Fruit fly (Drosophila melanogaster) whole organism, adult: Measurements from ENCODE around the gene CG11811.

ENCODE experiments used
- CG11617 ChIP-seq: fragments of 200-800 bp; sonication (Bioruptor generic); optimal IDR thresholded peaks from 2 replicates; lab custom pipeline; 2017; ENCODE audit warnings: mild to moderate bottlenecking, missing biosample characterization, missing genetic modification reagents, missing genetic modification characterization
- CG12768 ChIP-seq: fragments of 200-800 bp; sonication (Bioruptor generic); optimal IDR thresholded peaks from 2 replicates; lab custom pipeline; 2017; ENCODE audit warnings: missing biosample characterization, missing genetic modification characterization, mild to moderate bottlenecking, moderate library complexity, missing genetic modification reagents
- CG14711 ChIP-seq: fragments of 200-800 bp; sonication (Bioruptor generic); optimal IDR thresholded peaks from 2 replicates; lab custom pipeline; 2018; ENCODE audit warnings: missing biosample characterization, mild to moderate bottlenecking, missing genetic modification characterization, moderate library complexity
- CG1620 ChIP-seq: fragments of 200-800 bp; sonication (Bioruptor generic); optimal IDR thresholded peaks from 2 replicates; lab custom pipeline; 2016; ENCODE audit warnings: missing biosample characterization, missing genetic modification characterization
- CG33017 ChIP-seq: fragments of 200-800 bp; sonication (Bioruptor generic); optimal IDR thresholded peaks from 2 replicates; lab custom pipeline; 2018; ENCODE audit warnings: missing biosample characterization, mild to moderate bottlenecking, missing genetic modification characterization, moderate library complexity
- CG5204 ChIP-seq: fragments of 200-800 bp; sonication (Bioruptor generic); optimal IDR thresholded peaks from 2 replicates; lab custom pipeline; 2016; ENCODE audit warnings: missing biosample characterization, missing genetic modification characterization
- CG7045 ChIP-seq: fragments of 200-800 bp; sonication (Bioruptor generic); optimal IDR thresholded peaks from 2 replicates; lab custom pipeline; 2017; ENCODE audit warnings: missing biosample characterization, mild to moderate bottlenecking, missing genetic modification characterization
- CG7101 ChIP-seq: fragments of 200-800 bp; sonication (Bioruptor generic); optimal IDR thresholded peaks from 2 replicates; lab custom pipeline; 2018; ENCODE audit warnings: missing biosample characterization, mild to moderate bottlenecking, missing genetic modification characterization, moderate library complexity
- Clk ChIP-seq: fragments of 200-800 bp; sonication (Bioruptor generic); optimal IDR thresholded peaks from 2 replicates; lab custom pipeline; 2017; ENCODE audit warnings: missing biosample characterization, missing genetic modification characterization
- Crg-1 ChIP-seq: fragments of 200-800 bp; sonication (Bioruptor generic); optimal IDR thresholded peaks from 2 replicates; lab custom pipeline; 2016; ENCODE audit warnings: missing biosample characterization, missing genetic modification characterization
- Hr96 ChIP-seq: fragments of 200-800 bp; sonication (Bioruptor generic); optimal IDR thresholded peaks from 2 replicates; lab custom pipeline; 2016; ENCODE audit warnings: missing biosample characterization, missing genetic modification characterization
- Mnt ChIP-seq: fragments of 200-800 bp; sonication (Bioruptor generic); optimal IDR thresholded peaks from 2 replicates; lab custom pipeline; 2016; ENCODE audit warnings: missing biosample characterization, mild to moderate bottlenecking, missing genetic modification characterization
- bab1 ChIP-seq: fragments of 200-800 bp; sonication (Bioruptor generic); optimal IDR thresholded peaks from 3 replicates; lab custom pipeline; 2019; ENCODE audit warnings: missing biosample characterization, mild to moderate bottlenecking, missing genetic modification characterization, moderate library complexity
- cic ChIP-seq: fragments of 200-800 bp; sonication (Bioruptor generic); optimal IDR thresholded peaks from 2 replicates; lab custom pipeline; 2017; ENCODE audit warnings: missing biosample characterization, mild to moderate bottlenecking, missing genetic modification characterization, moderate library complexity
- cnc ChIP-seq, 2 experiments: fragments of >200 bp; optimal IDR thresholded peaks; 2 replicates each; lab custom pipeline; 2017
- kay ChIP-seq: fragments of 200-800 bp; sonication (Bioruptor generic); peaks from one replicate; lab custom pipeline; 2016; ENCODE audit warnings: missing biosample characterization, missing genetic modification characterization, borderline replicate concordance
- ovo ChIP-seq: fragments of 200-800 bp; sonication (Bioruptor generic); optimal IDR thresholded peaks from 2 replicates; lab custom pipeline; 2016; ENCODE audit warnings: missing biosample characterization, missing genetic modification characterization
- pad ChIP-seq: fragments of 200-800 bp; sonication (Bioruptor generic); optimal IDR thresholded peaks from 3 replicates; lab custom pipeline; 2017; ENCODE audit warnings: missing biosample characterization, missing genetic modification characterization, mild to moderate bottlenecking, moderate library complexity, missing genetic modification reagents
- tj ChIP-seq: fragments of 200-800 bp; sonication (Bioruptor generic); optimal IDR thresholded peaks from 3 replicates; lab custom pipeline; 2017; ENCODE audit warnings: missing biosample characterization, mild to moderate bottlenecking, missing genetic modification characterization, moderate library complexity
- toe ChIP-seq: fragments of 200-800 bp; sonication (Bioruptor generic); optimal IDR thresholded peaks from 2 replicates; lab custom pipeline; 2016; ENCODE audit warnings: missing biosample characterization, missing genetic modification characterization

CG11811 gene

DNA sequence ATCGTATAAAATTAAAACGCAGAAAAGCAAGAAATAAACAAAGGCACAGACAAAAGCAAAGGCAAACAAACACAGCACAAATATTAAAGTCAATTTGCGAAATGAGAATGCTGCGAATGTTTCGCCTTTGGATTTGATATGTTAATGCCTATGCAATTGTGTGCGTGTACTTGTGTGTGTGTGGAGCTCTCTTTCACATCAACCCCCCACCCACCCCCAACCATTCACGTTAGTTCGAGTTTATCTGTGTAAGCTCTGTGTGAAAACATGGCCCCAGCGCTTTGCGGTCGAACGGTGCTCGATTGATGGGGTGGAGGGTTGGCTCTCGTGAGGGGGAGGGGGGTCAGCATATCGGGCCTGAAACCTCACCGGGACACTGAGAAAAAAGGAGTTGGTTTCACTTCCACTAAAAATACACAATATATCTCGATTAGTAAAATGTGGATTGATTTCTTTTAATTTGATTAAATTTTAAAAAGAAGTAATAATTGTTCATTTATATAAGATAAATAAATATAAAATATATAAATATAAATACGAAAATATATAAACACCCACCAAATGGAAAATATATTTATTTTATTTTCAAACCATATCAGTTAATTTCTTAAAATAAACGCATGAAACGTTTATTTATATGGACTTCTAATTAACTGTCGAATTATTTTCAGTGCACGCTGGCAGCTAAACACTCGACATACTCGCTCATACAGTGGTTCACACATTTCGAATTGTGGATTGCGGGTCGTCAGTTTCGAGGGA is 47.7 kb downstream of the CG11811 start:
- peak; percentile 25 for TF ChIP-seq Clk (GFP tag; lab: Kevin White, UChicago)
- peak; percentile 40 for TF ChIP-seq CG5204 (GFP tag; lab: Kevin White, UChicago)
- peak; percentile 83 for TF ChIP-seq CG12768 (GFP tag; lab: Kevin White, UChicago)
- no peak for TF ChIP-seq Crg-1 (GFP tag; lab: Kevin White, UChicago)
- peak; percentile 27 for TF ChIP-seq cic
- TF ChIP-seq CG14711 (tag; lab: Kevin White, UChicago): peak; percentile 80
- peak; percentile 70 for TF ChIP-seq CG7101 (tag; lab: Kevin White, UChicago)
- TF ChIP-seq tj (GFP tag; lab: Kevin White, UChicago): peak; percentile 56
- peak; percentile 25 for TF ChIP-seq kay (GFP tag; lab: Kevin White, UChicago)
- peak; percentile 77 for TF ChIP-seq CG11617 (GFP tag; lab: Kevin White, UChicago)
- TF ChIP-seq Hr96: no peak
- TF ChIP-seq Mnt (GFP tag; lab: Kevin White, UChicago): no peak
- no peak for TF ChIP-seq toe (GFP tag; lab: Kevin White, UChicago)
- peak; percentile 81 for TF ChIP-seq CG7045 (GFP tag; lab: Kevin White, UChicago)
- no peak for TF ChIP-seq cnc (optimal IDR thresholded peaks at IDR 0.05; lab: Kevin White, UChicago)
- peak; percentile 73 for TF ChIP-seq CG33017 (tag; lab: Kevin White, UChicago)
- TF ChIP-seq CG1620 (GFP tag; lab: Kevin White, UChicago): no peak
- peak; percentile 12 for TF ChIP-seq ovo (GFP tag; lab: Kevin White, UChicago)
- peak; percentile 73 for TF ChIP-seq pad (GFP tag; lab: Kevin White, UChicago)
- TF ChIP-seq bab1 (GFP tag; lab: Kevin White, UChicago): peak; percentile 39

DNA sequence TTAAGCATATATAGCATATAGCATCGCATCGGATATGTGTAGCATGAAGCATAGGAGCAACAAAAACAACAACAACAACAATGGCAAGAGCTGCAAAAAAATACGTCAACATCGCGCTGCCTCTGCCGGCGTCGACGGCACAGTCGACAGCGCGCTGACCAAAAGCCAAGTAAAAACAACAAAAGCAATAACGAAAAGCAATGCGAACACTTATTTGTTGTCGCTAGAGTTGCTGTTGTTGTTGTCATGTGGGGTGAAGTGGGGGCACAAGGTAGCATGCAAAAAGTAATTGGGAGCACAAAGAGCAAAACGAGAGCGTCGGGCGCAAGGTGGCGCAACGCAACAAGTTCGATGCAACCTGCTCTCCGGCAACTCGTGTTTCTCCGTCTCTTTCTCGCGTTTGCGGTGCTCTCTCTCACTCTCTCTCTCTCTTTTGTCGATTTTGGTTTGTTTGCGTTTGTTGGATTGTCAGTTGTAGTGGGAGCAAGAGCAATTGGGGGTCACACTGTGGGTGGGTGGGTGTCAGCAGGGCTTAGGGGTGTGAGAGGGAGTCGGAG is 48.4 kb downstream of the CG11811 start:
- TF ChIP-seq CG12768 (GFP tag; lab: Kevin White, UChicago) (no peak), Hr96 (no peak), tj (GFP tag; lab: Kevin White, UChicago) (peak; percentile 23), bab1 (GFP tag; lab: Kevin White, UChicago) (no peak)

DNA sequence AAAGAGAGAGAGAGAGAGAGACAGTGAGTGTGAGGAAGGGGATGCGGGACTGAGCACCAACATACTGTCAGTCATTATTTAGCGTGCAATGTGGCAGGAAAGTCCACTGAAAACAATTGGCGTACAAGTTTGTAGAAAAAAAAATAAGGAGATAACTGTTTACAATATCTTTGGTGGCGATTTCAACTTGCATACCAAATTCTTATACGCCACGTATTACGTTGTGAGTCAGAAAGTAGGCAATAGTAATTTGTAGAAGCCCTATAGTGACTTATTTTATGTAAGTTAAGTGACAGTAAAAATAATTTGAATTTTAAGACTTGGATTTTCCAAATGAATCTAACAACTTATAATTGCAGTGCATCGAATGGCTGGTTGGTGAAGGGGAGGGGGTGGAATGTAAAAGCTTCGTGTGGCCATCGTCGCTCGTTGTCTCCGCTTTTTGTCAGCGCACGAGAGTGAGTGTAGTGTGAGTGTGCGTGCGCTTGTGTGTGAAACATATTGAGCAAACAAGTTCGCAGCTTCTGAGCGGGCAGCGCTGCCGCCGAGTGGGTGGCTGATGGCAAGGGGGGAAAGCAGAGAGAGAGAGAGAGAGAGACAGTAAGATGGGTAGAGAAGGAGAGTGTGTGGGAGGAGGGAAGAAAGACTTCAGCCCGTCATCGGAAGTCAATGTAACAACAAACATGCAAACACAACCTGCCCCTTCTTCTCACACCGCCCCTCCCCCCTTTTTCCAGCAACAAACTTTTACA is 49.0 kb downstream of the CG11811 start:
- TF ChIP-seq cic: peak; percentile 18
- TF ChIP-seq Hr96: peak; percentile 79
- peak; percentile 15 for TF ChIP-seq Crg-1 (GFP tag; lab: Kevin White, UChicago)
- peak; percentile 53 for TF ChIP-seq bab1 (GFP tag; lab: Kevin White, UChicago)
- peak; percentile 57 for TF ChIP-seq tj (GFP tag; lab: Kevin White, UChicago)
- TF ChIP-seq toe (GFP tag; lab: Kevin White, UChicago): peak; percentile 95
- TF ChIP-seq CG14711 (tag; lab: Kevin White, UChicago): peak; percentile 82
- peak; percentile 36 for TF ChIP-seq CG1620 (GFP tag; lab: Kevin White, UChicago)
- peak; percentile 79 for TF ChIP-seq CG5204 (GFP tag; lab: Kevin White, UChicago)
- no peak for TF ChIP-seq ovo (GFP tag; lab: Kevin White, UChicago)
- TF ChIP-seq CG7045 (GFP tag; lab: Kevin White, UChicago): peak; percentile 93
- peak; percentile 77 for TF ChIP-seq pad (GFP tag; lab: Kevin White, UChicago)
- peak; percentile 92 for TF ChIP-seq CG12768 (GFP tag; lab: Kevin White, UChicago)
- no peak for TF ChIP-seq cnc (optimal IDR thresholded peaks at IDR 0.05; lab: Kevin White, UChicago)
- TF ChIP-seq kay (GFP tag; lab: Kevin White, UChicago): no peak
- TF ChIP-seq Clk (GFP tag; lab: Kevin White, UChicago): peak; percentile 89
- TF ChIP-seq CG33017 (tag; lab: Kevin White, UChicago): peak; percentile 76
- TF ChIP-seq CG11617 (GFP tag; lab: Kevin White, UChicago): peak; percentile 73
- peak; percentile 75 for TF ChIP-seq CG7101 (tag; lab: Kevin White, UChicago)
- peak; percentile 8 for TF ChIP-seq Mnt (GFP tag; lab: Kevin White, UChicago)

DNA sequence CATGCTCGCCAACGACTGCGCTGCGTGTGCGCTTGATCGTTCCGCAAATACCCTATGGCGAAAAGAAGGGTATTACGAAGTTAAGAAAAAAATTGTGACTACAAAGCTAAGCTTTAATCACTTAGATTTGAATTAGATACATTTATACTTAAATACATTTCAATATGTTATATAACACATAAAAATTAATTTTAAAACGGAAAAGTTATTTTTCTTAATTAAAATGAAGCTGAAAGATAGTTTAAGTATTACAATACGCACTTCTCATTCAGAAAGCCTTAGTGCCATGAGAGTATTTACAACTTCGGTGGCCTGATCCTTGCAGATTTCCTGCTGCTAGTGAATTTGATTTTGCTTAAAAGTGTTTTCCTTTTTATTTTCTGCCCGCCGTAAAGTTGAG is 49.9 kb downstream of the CG11811 start:
- no peak for TF ChIP-seq CG7101 (tag; lab: Kevin White, UChicago)
- no peak for TF ChIP-seq cic
- TF ChIP-seq CG14711 (tag; lab: Kevin White, UChicago): no peak
- peak; percentile 87 for TF ChIP-seq kay (GFP tag; lab: Kevin White, UChicago)
- no peak for TF ChIP-seq CG33017 (tag; lab: Kevin White, UChicago)
- no peak for TF ChIP-seq CG5204 (GFP tag; lab: Kevin White, UChicago)

DNA sequence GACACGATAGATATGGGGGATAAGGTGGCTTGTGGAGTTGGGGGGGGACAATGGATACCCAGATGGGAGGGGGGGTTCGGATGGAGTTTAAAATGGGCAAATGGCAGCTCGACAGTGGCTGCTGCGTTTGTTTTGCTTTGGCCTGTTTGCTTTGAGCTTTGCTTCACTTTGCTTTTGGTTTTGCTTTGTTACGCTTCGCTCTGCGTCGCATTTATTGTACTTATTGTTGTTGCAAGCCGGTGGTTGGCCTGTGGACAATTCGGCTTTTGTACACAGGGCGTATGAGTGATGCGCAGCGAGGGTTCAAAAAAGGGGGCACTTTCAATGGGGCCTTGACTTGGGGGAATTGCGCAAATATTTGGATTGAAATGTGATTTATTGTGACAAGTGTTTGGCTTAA is 50.3 kb downstream of the CG11811 start:
- TF ChIP-seq Mnt (GFP tag; lab: Kevin White, UChicago) (no peak), Clk (GFP tag; lab: Kevin White, UChicago) (no peak), cnc (optimal IDR thresholded peaks at IDR 0.05; lab: Kevin White, UChicago) (no peak), tj (GFP tag; lab: Kevin White, UChicago) (no peak), ovo (GFP tag; lab: Kevin White, UChicago) (no peak), CG1620 (GFP tag; lab: Kevin White, UChicago) (no peak), Crg-1 (GFP tag; lab: Kevin White, UChicago) (no peak), pad (GFP tag; lab: Kevin White, UChicago) (no peak), bab1 (GFP tag; lab: Kevin White, UChicago) (no peak), CG7101 (tag; lab: Kevin White, UChicago) (no peak), Hr96 (no peak), CG14711 (tag; lab: Kevin White, UChicago) (no peak), CG11617 (GFP tag; lab: Kevin White, UChicago) (no peak)
